Worm (Caenorhabditis elegans): Measurements from ENCODE around the gene pgp-9.

Gene pgp-9

DNA sequence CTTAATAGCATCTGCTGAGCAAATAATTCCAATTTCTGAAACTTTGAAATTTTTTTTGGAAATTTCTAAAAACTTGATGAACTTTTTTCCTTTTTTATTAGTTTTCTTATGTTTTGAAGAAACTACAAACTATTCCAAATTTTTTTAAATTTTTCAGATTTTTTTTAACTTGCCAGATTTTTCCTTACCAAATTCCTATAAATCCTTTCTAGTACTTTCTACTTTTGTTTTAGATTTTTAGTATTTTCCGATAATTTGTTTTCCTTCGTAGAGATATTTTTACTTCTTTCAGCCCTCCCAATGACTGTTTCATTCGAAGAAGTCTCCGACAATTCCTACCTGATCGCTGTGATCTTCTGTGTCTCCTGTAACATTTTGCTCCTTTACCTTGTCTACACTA is 37.0 kb upstream of the pgp-9 start, which contains the start of gene str-77:
str-77 (plus strand) TSS at position 301 of the 400 bp plus-strand sequence.
- TF ChIP-seq nhr-11 (tag; optimal IDR thresholded peaks at IDR 0.05), result no peak
- TF ChIP-seq ceh-16 (tag; optimal IDR thresholded peaks at IDR 0.05), result no peak
- TF ChIP-seq ceh-82 (tag; optimal IDR thresholded peaks at IDR 0.05), result no peak
- TF ChIP-seq unc-62 (GFP tag; optimal IDR thresholded peaks at IDR 0.05), result no peak
- TF ChIP-seq elt-1 (tag; optimal IDR thresholded peaks at IDR 0.05), result no peak
- no peak for TF ChIP-seq ztf-11 (tag; optimal IDR thresholded peaks at IDR 0.05)
- TF ChIP-seq ZK546.5 (tag; optimal IDR thresholded peaks at IDR 0.05), result no peak
- TF ChIP-seq ama-1 (optimal IDR thresholded peaks at IDR 0.05), result no peak
- no peak for TF ChIP-seq elt-2 (tag; optimal IDR thresholded peaks at IDR 0.05)
- no peak for TF ChIP-seq sea-2 (GFP tag; optimal IDR thresholded peaks at IDR 0.05)
- TF ChIP-seq nhr-77 (tag; optimal IDR thresholded peaks at IDR 0.05), result no peak
- TF ChIP-seq ceh-9 (tag; optimal IDR thresholded peaks at IDR 0.05), result no peak
- no peak for TF ChIP-seq egl-5 (tag; optimal IDR thresholded peaks at IDR 0.05)
- TF ChIP-seq nhr-76 (tag; optimal IDR thresholded peaks at IDR 0.05), result no peak
- TF ChIP-seq lsy-12 (tag; optimal IDR thresholded peaks at IDR 0.05), result no peak
- no peak for TF ChIP-seq egl-27 (tag; optimal IDR thresholded peaks at IDR 0.05)

DNA sequence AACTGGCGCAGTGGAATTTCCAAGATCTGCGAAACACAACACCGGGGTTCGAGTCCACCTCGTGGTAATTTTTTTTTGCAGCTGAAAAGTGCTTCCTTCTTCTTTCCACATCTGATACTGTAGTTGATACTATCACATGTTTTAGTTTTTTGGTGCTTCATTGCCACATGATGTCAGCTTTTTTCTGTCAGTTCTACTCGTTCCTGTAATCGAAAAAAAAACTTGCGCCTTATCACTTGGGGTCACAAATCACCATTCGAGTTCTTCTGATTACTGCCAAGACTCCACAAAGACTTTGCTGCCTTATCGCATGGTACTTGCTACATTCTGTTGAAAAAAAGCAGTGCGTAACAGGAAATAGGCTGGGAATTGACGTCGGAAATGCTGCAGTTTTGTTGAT is 34.0 kb upstream of the pgp-9 start:
- no peak for TF ChIP-seq sea-2 (GFP tag; optimal IDR thresholded peaks at IDR 0.05)
- TF ChIP-seq lin-15B (tag; optimal IDR thresholded peaks at IDR 0.05), result no peak
- TF ChIP-seq pqm-1 (tag; optimal IDR thresholded peaks at IDR 0.05), result peak; percentile 98
- TF ChIP-seq elt-3 (tag; optimal IDR thresholded peaks at IDR 0.05), result no peak
- peak; percentile 84 for TF ChIP-seq jun-1 (tag; optimal IDR thresholded peaks at IDR 0.05)
- peak; percentile 19 for TF ChIP-seq ceh-28 (tag; optimal IDR thresholded peaks at IDR 0.05)
- TF ChIP-seq mml-1 (tag; optimal IDR thresholded peaks at IDR 0.05), result no peak
- TF ChIP-seq egl-27 (tag; optimal IDR thresholded peaks at IDR 0.05), result peak; percentile 35
- TF ChIP-seq nhr-67 (tag; optimal IDR thresholded peaks at IDR 0.05), result no peak
- no peak for TF ChIP-seq skn-1 (tag; optimal IDR thresholded peaks at IDR 0.05)
- peak; percentile 47 for TF ChIP-seq pha-4 (tag; optimal IDR thresholded peaks at IDR 0.05)
- TF ChIP-seq elt-2 (tag; optimal IDR thresholded peaks at IDR 0.05), result peak; percentile 99
- no peak for TF ChIP-seq ama-1 (optimal IDR thresholded peaks at IDR 0.05)
- TF ChIP-seq fkh-10 (GFP tag; optimal IDR thresholded peaks at IDR 0.05), result no peak
- TF ChIP-seq nfya-1 (tag; optimal IDR thresholded peaks at IDR 0.05; ENCODE audit: insufficient read depth), result no peak

DNA sequence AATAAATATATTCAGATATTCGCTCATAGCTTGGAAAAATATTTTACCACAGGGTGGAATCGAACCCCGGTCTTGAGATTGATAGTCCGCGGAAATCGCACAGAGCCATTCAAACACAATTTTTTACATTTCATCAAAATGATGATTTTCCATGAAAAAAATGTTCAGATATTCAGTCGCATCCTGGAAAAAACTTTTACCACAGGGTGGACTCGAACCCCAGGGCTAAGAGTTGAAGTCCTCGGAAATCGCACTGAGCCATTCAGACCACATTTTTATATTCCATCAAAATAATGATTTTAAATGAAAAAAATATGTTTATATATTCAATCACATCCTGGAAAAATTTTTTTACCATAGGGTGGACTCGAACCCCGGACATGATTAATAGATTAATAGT is 33.1 kb upstream of the pgp-9 start:
- TF ChIP-seq pha-4 (tag; optimal IDR thresholded peaks at IDR 0.05), result no peak
- no peak for TF ChIP-seq unc-62 (GFP tag; optimal IDR thresholded peaks at IDR 0.05)

- TF ChIP-seq elt-3 (tag; optimal IDR thresholded peaks at IDR 0.05) (no peak), elt-2 (tag; optimal IDR thresholded peaks at IDR 0.05) (peak; percentile 52), nhr-76 (tag; optimal IDR thresholded peaks at IDR 0.05) (no peak), elt-1 (tag; optimal IDR thresholded peaks at IDR 0.05) (no peak), nhr-25 (tag; optimal IDR thresholded peaks at IDR 0.05) (no peak), ceh-16 (tag; optimal IDR thresholded peaks at IDR 0.05) (no peak), eor-1 (tag; optimal IDR thresholded peaks at IDR 0.05) (no peak), ceh-82 (tag; optimal IDR thresholded peaks at IDR 0.05) (no peak), lin-15B (tag; optimal IDR thresholded peaks at IDR 0.05) (no peak), nhr-12 (tag; optimal IDR thresholded peaks at IDR 0.05) (no peak), daf-12 (tag; optimal IDR thresholded peaks at IDR 0.05) (no peak), nhr-77 (tag; optimal IDR thresholded peaks at IDR 0.05) (no peak), R02D3.7 (tag; optimal IDR thresholded peaks at IDR 0.05) (no peak), nhr-23 (tag; optimal IDR thresholded peaks at IDR 0.05) (peak; percentile 8), nhr-28 (tag; optimal IDR thresholded peaks at IDR 0.05) (no peak), pha-4 (tag; optimal IDR thresholded peaks at IDR 0.05) (peak; percentile 20), sea-2 (GFP tag; optimal IDR thresholded peaks at IDR 0.05) (no peak), pqm-1 (tag; optimal IDR thresholded peaks at IDR 0.05) (peak; percentile 58), hmg-11 (tag; optimal IDR thresholded peaks at IDR 0.05) (no peak), ztf-11 (tag; optimal IDR thresholded peaks at IDR 0.05) (no peak), nhr-43 (tag; optimal IDR thresholded peaks at IDR 0.05; ENCODE audit: poor library complexity, severe bottlenecking) (no peak), nhr-237 (tag; optimal IDR thresholded peaks at IDR 0.05) (no peak), ceh-9 (tag; optimal IDR thresholded peaks at IDR 0.05) (no peak), egl-27 (tag; optimal IDR thresholded peaks at IDR 0.05) (no peak), ama-1 (optimal IDR thresholded peaks at IDR 0.05) (no peak), lin-39 (tag; optimal IDR thresholded peaks at IDR 0.05) (no peak), mml-1 (tag; optimal IDR thresholded peaks at IDR 0.05) (no peak)
Measured at ce11 chrV:17723142-17723781, 32.4 kb upstream of the pgp-9 start.

All from whole organism, L3 larva.